ENCODE assay signal across 5 fruit fly cellular contexts in the genomic region with DNA sequence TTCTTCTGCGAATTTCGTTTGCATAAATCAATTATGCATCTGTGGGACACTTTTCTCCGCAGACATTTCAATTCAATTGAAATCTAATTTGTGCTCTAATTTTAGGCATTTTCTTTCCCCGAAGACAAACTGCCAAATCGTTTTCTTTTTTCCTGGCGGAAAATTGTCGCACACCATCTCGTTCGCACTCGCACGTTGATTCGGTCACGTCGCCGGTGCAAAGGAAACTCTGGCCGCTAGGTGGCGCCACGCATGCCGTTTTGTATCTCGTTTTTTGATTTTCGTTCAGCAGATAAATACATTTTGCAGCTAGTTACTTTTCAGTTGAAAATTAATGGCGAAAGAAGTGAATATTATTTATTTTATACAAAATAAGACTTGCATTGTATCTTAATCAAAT.
TF ChIP-seq lines count a peak whose summit lies in the region.

No protein-coding gene starts in this region.

- peak; percentile 92 to 93 for TF ChIP-seq CTCF in S2 (optimal IDR thresholded peaks at IDR 0.05; lab: Kevin White, UChicago)
- peak; percentile 91 for TF ChIP-seq CTCF in whole organism, embryonic (GFP tag; optimal IDR thresholded peaks at IDR 0.05; lab: Kevin White, UChicago)

TF ChIP-seq in whole organism, adult, 20 proteins besides CTCF, POLR2A, EP300 and RAD21:
- peak; percentile 6 for TF ChIP-seq bab1 (GFP tag; optimal IDR thresholded peaks at IDR 0.05; lab: Kevin White, UChicago)
- no peak for TF ChIP-seq CG1620 (GFP tag; optimal IDR thresholded peaks at IDR 0.05; lab: Kevin White, UChicago)
- no peak for TF ChIP-seq toe (GFP tag; optimal IDR thresholded peaks at IDR 0.05; lab: Kevin White, UChicago)
- TF ChIP-seq Crg-1 (GFP tag; optimal IDR thresholded peaks at IDR 0.05; lab: Kevin White, UChicago), result no peak
- TF ChIP-seq tj (GFP tag; optimal IDR thresholded peaks at IDR 0.05; lab: Kevin White, UChicago), result peak; percentile 19
- no peak for TF ChIP-seq cic (GFP tag; optimal IDR thresholded peaks at IDR 0.05; lab: Kevin White, UChicago)
- TF ChIP-seq kay (GFP tag; lab: Kevin White, UChicago; ENCODE audit: borderline replicate concordance), result no peak
- no peak for TF ChIP-seq CG33017 (tag; optimal IDR thresholded peaks at IDR 0.05; lab: Kevin White, UChicago)
- no peak for TF ChIP-seq CG7101 (tag; optimal IDR thresholded peaks at IDR 0.05; lab: Kevin White, UChicago)
- peak; percentile 34 for TF ChIP-seq CG7045 (GFP tag; optimal IDR thresholded peaks at IDR 0.05; lab: Kevin White, UChicago)

TF ChIP-seq in whole organism, embryonic, 481 proteins besides CTCF, POLR2A, EP300 and RAD21 (continues in another document):
- TF ChIP-seq shn (GFP tag; optimal IDR thresholded peaks at IDR 0.05; lab: Kevin White, UChicago) (no peak), psq (GFP tag; optimal IDR thresholded peaks at IDR 0.05; lab: Kevin White, UChicago) (no peak), gem (tag; optimal IDR thresholded peaks at IDR 0.05; lab: Kevin White, UChicago) (no peak), mirr (GFP tag; optimal IDR thresholded peaks at IDR 0.05; lab: Kevin White, UChicago) (no peak), Pdp1 (GFP tag; optimal IDR thresholded peaks at IDR 0.05; lab: Kevin White, UChicago) (peak in 1 of 2 experiments; percentile 2), CG12236 (GFP tag; optimal IDR thresholded peaks at IDR 0.05; lab: Kevin White, UChicago) (no peak), Hey (tag; optimal IDR thresholded peaks at IDR 0.05; lab: Kevin White, UChicago) (no peak), CG10431 (GFP tag; optimal IDR thresholded peaks at IDR 0.05; lab: Kevin White, UChicago) (no peak), pb (GFP tag; optimal IDR thresholded peaks at IDR 0.05; lab: Kevin White, UChicago) (no peak), dati (GFP tag; IDR thresholded peaks at IDR 0.05; lab: Robert Waterston, UW) (no peak), CG6654 (GFP tag; optimal IDR thresholded peaks at IDR 0.05; lab: Kevin White, UChicago) (no peak), Jarid2 (GFP tag; optimal IDR thresholded peaks at IDR 0.05; lab: Kevin White, UChicago) (peak; percentile 65), Ets97D (GFP tag; optimal IDR thresholded peaks at IDR 0.05; lab: Kevin White, UChicago) (no peak), CG12391 (tag; optimal IDR thresholded peaks at IDR 0.05; lab: Kevin White, UChicago) (no peak), Dip3 (GFP tag; optimal IDR thresholded peaks at IDR 0.05; lab: Kevin White, UChicago) (no peak), dmrt11E (tag; optimal IDR thresholded peaks at IDR 0.05; lab: Kevin White, UChicago) (no peak), Awh (GFP tag; IDR thresholded peaks at IDR 0.05; lab: Robert Waterston, UW) (no peak), CG3407 (GFP tag; optimal IDR thresholded peaks at IDR 0.05; lab: Kevin White, UChicago) (peak; percentile 3), tap (tag; optimal IDR thresholded peaks at IDR 0.05; lab: Kevin White, UChicago) (no peak), Max (GFP tag; optimal IDR thresholded peaks at IDR 0.05; lab: Kevin White, UChicago) (no peak), zen2 (GFP tag; IDR thresholded peaks at IDR 0.05; lab: Robert Waterston, UW; ENCODE audit: partially characterized antibody) (no peak), lab (GFP tag; optimal IDR thresholded peaks at IDR 0.05; lab: Kevin White, UChicago) (peak; percentile 25), ftz-f1 (GFP tag; optimal IDR thresholded peaks at IDR 0.05; lab: Kevin White, UChicago) (no peak), CG15269 (tag; optimal IDR thresholded peaks at IDR 0.05; lab: Kevin White, UChicago) (peak; percentile 30), CG18764 (GFP tag; optimal IDR thresholded peaks at IDR 0.05; lab: Kevin White, UChicago) (peak; percentile 22), CG9797 (GFP tag; optimal IDR thresholded peaks at IDR 0.05; lab: Kevin White, UChicago) (no peak), CG8765 (GFP tag; IDR thresholded peaks at IDR 0.05; lab: Robert Waterston, UW) (no peak)

TF ChIP-seq in whole organism, prepupa, 60 proteins besides CTCF, POLR2A, EP300 and RAD21 (continues in another document):
- TF ChIP-seq OdsH (GFP tag; optimal IDR thresholded peaks at IDR 0.05; lab: Kevin White, UChicago) (no peak), Ets96B (tag; optimal IDR thresholded peaks at IDR 0.05; lab: Kevin White, UChicago) (no peak), CG32006 (GFP tag; optimal IDR thresholded peaks at IDR 0.05; lab: Kevin White, UChicago) (no peak), Lpt (GFP tag; optimal IDR thresholded peaks at IDR 0.05; lab: Kevin White, UChicago) (no peak), CG4318 (GFP tag; optimal IDR thresholded peaks at IDR 0.05; lab: Kevin White, UChicago) (no peak), Met (GFP tag; optimal IDR thresholded peaks at IDR 0.05; lab: Kevin White, UChicago) (peak; percentile 10), fd85E (GFP tag; optimal IDR thresholded peaks at IDR 0.05; lab: Kevin White, UChicago) (no peak), esn (GFP tag; optimal IDR thresholded peaks at IDR 0.05; lab: Kevin White, UChicago) (peak; percentile 5), CG34406 (GFP tag; optimal IDR thresholded peaks at IDR 0.05; lab: Kevin White, UChicago) (no peak), Eip78C (GFP tag; lab: Kevin White, UChicago) (peak; percentile 67), CG7368 (GFP tag; optimal IDR thresholded peaks at IDR 0.05; lab: Kevin White, UChicago) (no peak), CG11762 (GFP tag; optimal IDR thresholded peaks at IDR 0.05; lab: Kevin White, UChicago; ENCODE audit: insufficient read depth) (no peak), CG6276 (GFP tag; optimal IDR thresholded peaks at IDR 0.05; lab: Kevin White, UChicago) (no peak), CG8632 (GFP tag; optimal IDR thresholded peaks at IDR 0.05; lab: Kevin White, UChicago) (no peak), svp (GFP tag; lab: Kevin White, UChicago) (peak; percentile 35), Sox15 (GFP tag; optimal IDR thresholded peaks at IDR 0.05; lab: Kevin White, UChicago) (no peak), dsx (GFP tag; optimal IDR thresholded peaks at IDR 0.05; lab: Kevin White, UChicago; ENCODE audit: poor library complexity, severe bottlenecking) (peak; percentile 14), CG3032 (tag; optimal IDR thresholded peaks at IDR 0.05; lab: Kevin White, UChicago) (no peak), CG9139 (GFP tag; optimal IDR thresholded peaks at IDR 0.05; lab: Kevin White, UChicago) (no peak), Blimp-1 (GFP tag; optimal IDR thresholded peaks at IDR 0.05; lab: Kevin White, UChicago) (no peak), lz (GFP tag; optimal IDR thresholded peaks at IDR 0.05; lab: Kevin White, UChicago) (no peak), CG10631 (GFP tag; optimal IDR thresholded peaks at IDR 0.05; lab: Kevin White, UChicago) (no peak), eg (GFP tag; IDR thresholded peaks at IDR 0.05; lab: Robert Waterston, UW) (0 out of 3 replicates have a peak, but pooled peaks have one; percentile 14), CG8319 (GFP tag; optimal IDR thresholded peaks at IDR 0.05; lab: Kevin White, UChicago) (no peak), CG6792 (GFP tag; optimal IDR thresholded peaks at IDR 0.05; lab: Kevin White, UChicago) (no peak), CG6163 (GFP tag; IDR thresholded peaks at IDR 0.05; lab: Robert Waterston, UW) (peak; percentile 55), CG10669 (GFP tag; optimal IDR thresholded peaks at IDR 0.05; lab: Kevin White, UChicago) (peak; percentile 0), CG6808 (GFP tag; optimal IDR thresholded peaks at IDR 0.05; lab: Kevin White, UChicago) (no peak)

TF ChIP-seq in whole organism, pupa, 21 proteins besides CTCF, POLR2A, EP300 and RAD21:
- TF ChIP-seq Snoo (tag; optimal IDR thresholded peaks at IDR 0.05; lab: Kevin White, UChicago) (no peak), CG12605 (GFP tag; IDR thresholded peaks at IDR 0.05; lab: Robert Waterston, UW) (no peak), CG9948 (tag; optimal IDR thresholded peaks at IDR 0.05; lab: Kevin White, UChicago) (no peak), CG10348 (GFP tag; IDR thresholded peaks at IDR 0.05; lab: Robert Waterston, UW) (no peak), CG8159 (tag; optimal IDR thresholded peaks at IDR 0.05; lab: Kevin White, UChicago) (no peak), D1 (tag; optimal IDR thresholded peaks at IDR 0.05; lab: Kevin White, UChicago) (peak; percentile 70), fd96Ca (GFP tag; IDR thresholded peaks at IDR 0.05; lab: Robert Waterston, UW) (no peak), rn (GFP tag; IDR thresholded peaks at IDR 0.05; lab: Robert Waterston, UW) (no peak), CG32121 (GFP tag; IDR thresholded peaks at IDR 0.05; lab: Robert Waterston, UW) (no peak), CG14655 (GFP tag; optimal IDR thresholded peaks at IDR 0.05; lab: Kevin White, UChicago) (no peak), CG13204 (GFP tag; optimal IDR thresholded peaks at IDR 0.05; lab: Kevin White, UChicago) (peak; percentile 8), gl (tag; optimal IDR thresholded peaks at IDR 0.05; lab: Kevin White, UChicago) (no peak)
